Fruit fly (Drosophila melanogaster) whole organism, embryonic: Measurements from ENCODE around the gene saturn.
A peak's percentile ranks its signal among the peaks of the same experiment; 100 is the strongest.

ENCODE experiments used
- CG10267 ChIP-seq: fragments of 200-800 bp; sonication (Bioruptor generic); optimal IDR thresholded peaks from 2 replicates; lab custom pipeline; 2018; ENCODE audit warnings: missing biosample characterization, mild to moderate bottlenecking, missing genetic modification characterization, moderate library complexity
- CG12071 ChIP-seq: fragments of 200-800 bp; sonication (Bioruptor generic); optimal IDR thresholded peaks from 3 replicates; lab custom pipeline; 2018; ENCODE audit warnings: missing biosample characterization, mild to moderate bottlenecking, missing genetic modification characterization
- CG13894 ChIP-seq: fragments of 200-800 bp; sonication (Bioruptor generic); optimal IDR thresholded peaks from 3 replicates; lab custom pipeline; 2018; ENCODE audit warnings: missing biosample characterization, mild to moderate bottlenecking, missing genetic modification characterization, moderate library complexity
- CG14014 ChIP-seq: fragments of 200-800 bp; sonication (Bioruptor generic); IDR thresholded peaks from 2 replicates; pipeline ENCODE4 v1.3.6; 2022; ENCODE audit warnings: missing biosample characterization, missing genetic modification characterization
- CG15601 ChIP-seq: fragments of 200-800 bp; sonication (Bioruptor generic); optimal IDR thresholded peaks from 3 replicates; lab custom pipeline; 2019; ENCODE audit warnings: missing biosample characterization, mild to moderate bottlenecking, missing genetic modification characterization, moderate library complexity
- CG18262 ChIP-seq: fragments of 200-800 bp; optimal IDR thresholded peaks from 3 replicates; lab custom pipeline; 2019; ENCODE audit warnings: missing biosample characterization, mild to moderate bottlenecking, missing genetic modification characterization, moderate library complexity
- CG2712 ChIP-seq: fragments of 200-800 bp; optimal IDR thresholded peaks from 3 replicates; lab custom pipeline; 2019; ENCODE audit warnings: missing biosample characterization, mild to moderate bottlenecking, missing genetic modification characterization, moderate library complexity
- CG2875 ChIP-seq: fragments of 200-800 bp; sonication (Bioruptor generic); optimal IDR thresholded peaks from 2 replicates; lab custom pipeline; 2017; ENCODE audit warnings: missing biosample characterization, mild to moderate bottlenecking, missing genetic modification characterization, missing genetic modification reagents
- CG30020 ChIP-seq: fragments of 200-800 bp; optimal IDR thresholded peaks from 2 replicates; lab custom pipeline; 2019; ENCODE audit warnings: missing biosample characterization, mild to moderate bottlenecking, missing genetic modification characterization, moderate library complexity
- CG30403 ChIP-seq: fragments of 200-800 bp; sonication (Bioruptor generic); optimal IDR thresholded peaks from 3 replicates; lab custom pipeline; 2016; ENCODE audit warnings: missing biosample characterization, missing genetic modification characterization
- CG32532 ChIP-seq: fragments of 200-800 bp; sonication (Bioruptor generic); IDR thresholded peaks from 2 replicates; pipeline ENCODE4 v1.3.6; 2022; ENCODE audit warnings: missing biosample characterization, missing genetic modification characterization
- CG3726 ChIP-seq: fragments of 200-800 bp; sonication (Bioruptor generic); IDR thresholded peaks from 3 replicates; pipeline ENCODE4, ENCODE4 v1.3.6; 2022; ENCODE audit warnings: missing biosample characterization, missing genetic modification characterization
- CG5245 ChIP-seq: fragments of 200-800 bp; sonication (Bioruptor generic); optimal IDR thresholded peaks from 3 replicates; lab custom pipeline; 2016; ENCODE audit warnings: missing biosample characterization, missing genetic modification characterization
- CG6254 ChIP-seq: fragments of 200-800 bp; sonication (Bioruptor generic); optimal IDR thresholded peaks from 3 replicates; lab custom pipeline; 2017; ENCODE audit warnings: mild to moderate bottlenecking, missing biosample characterization, missing genetic modification reagents, missing genetic modification characterization
- CG6689 ChIP-seq: fragments of 200-800 bp; sonication (Bioruptor generic); IDR thresholded peaks from 2 replicates; pipeline ENCODE4 v1.3.6; 2022; ENCODE audit warnings: missing biosample characterization, missing genetic modification characterization
- CG6791 ChIP-seq: fragments of 200-800 bp; sonication (Bioruptor generic); IDR thresholded peaks from 3 replicates; pipeline ENCODE4 v1.3.6; 2022; ENCODE audit warnings: missing biosample characterization, missing genetic modification characterization; ENCODE audit not compliant: partially characterized antibody
- CG7372 ChIP-seq: fragments of 200-800 bp; sonication (Bioruptor generic); IDR thresholded peaks from 2 replicates; pipeline ENCODE4 v1.3.6; 2022; ENCODE audit warnings: missing biosample characterization, missing genetic modification characterization
- CG8388 ChIP-seq: fragments of 200-800 bp; sonication (Bioruptor generic); optimal IDR thresholded peaks from 2 replicates; lab custom pipeline; 2019; ENCODE audit warnings: missing biosample characterization, mild to moderate bottlenecking, missing genetic modification characterization, moderate library complexity
- CG8924 ChIP-seq: fragments of 200-800 bp; optimal IDR thresholded peaks from 3 replicates; lab custom pipeline; 2019; ENCODE audit warnings: missing biosample characterization, mild to moderate bottlenecking, missing genetic modification characterization, moderate library complexity
- CG9215 ChIP-seq: fragments of 200-800 bp; sonication (Bioruptor generic); IDR thresholded peaks from 2 replicates; pipeline ENCODE4 v1.3.6; 2022; ENCODE audit warnings: missing biosample characterization, missing genetic modification characterization
- CG9437 ChIP-seq: fragments of 200-800 bp; sonication (Bioruptor generic); optimal IDR thresholded peaks from 2 replicates; lab custom pipeline; 2018; ENCODE audit warnings: missing biosample characterization, mild to moderate bottlenecking, missing genetic modification characterization
- CG9727 ChIP-seq: fragments of 200-800 bp; sonication (Bioruptor generic); optimal IDR thresholded peaks from 3 replicates; lab custom pipeline; 2017; ENCODE audit warnings: missing biosample characterization, mild to moderate bottlenecking, missing genetic modification characterization
- CG9797 ChIP-seq: fragments of 200-800 bp; sonication (Bioruptor generic); optimal IDR thresholded peaks from 3 replicates; lab custom pipeline; 2018; ENCODE audit warnings: missing biosample characterization, mild to moderate bottlenecking, missing genetic modification characterization
- CHES-1-like ChIP-seq: fragments of 200-800 bp; sonication (Bioruptor generic); optimal IDR thresholded peaks from 2 replicates; lab custom pipeline; 2016; ENCODE audit warnings: missing biosample characterization, missing genetic modification characterization
- Drgx ChIP-seq: fragments of 200-800 bp; sonication (Bioruptor generic); IDR thresholded peaks from 2 replicates; pipeline ENCODE4 v1.3.6; 2022; ENCODE audit warnings: missing biosample characterization, missing genetic modification characterization
- H2.0 ChIP-seq: fragments of 200-800 bp; sonication (Bioruptor generic); IDR thresholded peaks from 2 replicates; pipeline ENCODE4 v1.3.6; 2022; ENCODE audit warnings: missing biosample characterization, missing genetic modification characterization
- Hmr ChIP-seq: fragments of 200-800 bp; sonication (Bioruptor generic); optimal IDR thresholded peaks from 3 replicates; lab custom pipeline; 2017; ENCODE audit warnings: mild to moderate bottlenecking, missing biosample characterization, missing genetic modification reagents, missing genetic modification characterization
- Max ChIP-seq: fragments of 200-800 bp; sonication (Bioruptor generic); optimal IDR thresholded peaks from 2 replicates; lab custom pipeline; 2016; ENCODE audit warnings: missing biosample characterization, mild to moderate bottlenecking, missing genetic modification characterization
- Meics ChIP-seq: fragments of 200-800 bp; sonication (Bioruptor generic); optimal IDR thresholded peaks from 2 replicates; lab custom pipeline; 2017; ENCODE audit warnings: missing biosample characterization, mild to moderate bottlenecking, missing genetic modification characterization
- Myb ChIP-seq: fragments of 200-800 bp; sonication (Bioruptor generic); optimal IDR thresholded peaks from 2 replicates; lab custom pipeline; 2016; ENCODE audit warnings: missing biosample characterization, missing genetic modification characterization
- Oli ChIP-seq: fragments of 200-800 bp; sonication (Bioruptor generic); optimal IDR thresholded peaks from 2 replicates; lab custom pipeline; 2018; ENCODE audit warnings: missing biosample characterization, mild to moderate bottlenecking, missing genetic modification characterization, moderate library complexity
- Stat92E ChIP-seq, 3 experiments: fragments of >200 bp in 2 of 3; fragments of 200-800 bp in 1 of 3; sonication (Bioruptor generic) in 1 of 3; optimal IDR thresholded peaks; 2 replicates each; lab custom pipeline; 2017 to 2019; ENCODE audit warnings: missing biosample characterization in 3 of 3, missing genetic modification characterization in 3 of 3, mild to moderate bottlenecking in 1 of 3, moderate library complexity in 1 of 3
- Taf1 ChIP-seq: fragments of 200-800 bp; sonication (Bioruptor generic); IDR thresholded peaks from 2 replicates; pipeline ENCODE4 v1.3.6; 2022; ENCODE audit warnings: missing biosample characterization, missing genetic modification characterization
- Vsx1 ChIP-seq: fragments of 200-800 bp; sonication (Bioruptor generic); optimal IDR thresholded peaks from 2 replicates; lab custom pipeline; 2017; ENCODE audit warnings: missing biosample characterization, mild to moderate bottlenecking, missing genetic modification characterization, missing genetic modification reagents
- Xrp1 ChIP-seq: fragments of 200-800 bp; sonication (Bioruptor generic); IDR thresholded peaks from 2 replicates; pipeline ENCODE4 v1.3.6; 2022; ENCODE audit warnings: missing biosample characterization, missing genetic modification characterization
- bcd ChIP-seq: fragments of 200-800 bp; sonication (Bioruptor generic); optimal IDR thresholded peaks from 2 replicates; lab custom pipeline; 2017; ENCODE audit warnings: missing biosample characterization, mild to moderate bottlenecking, missing genetic modification characterization
- chif ChIP-seq, 2 experiments: fragments of 200-800 bp; sonication (Bioruptor generic); optimal IDR thresholded peaks; 3 replicates each; lab custom pipeline; 2016; ENCODE audit warnings: missing biosample characterization in 2 of 2, missing genetic modification characterization in 2 of 2
- chinmo ChIP-seq: fragments of 200-800 bp; sonication (Bioruptor generic); IDR thresholded peaks from 4 replicates; pipeline ENCODE4 v1.3.6; 2022; ENCODE audit warnings: missing biosample characterization, missing genetic modification characterization; ENCODE audit not compliant: partially characterized antibody
- ci ChIP-seq: fragments of 200-800 bp; sonication (Bioruptor generic); IDR thresholded peaks from 3 replicates; pipeline ENCODE4 v1.3.6; 2022; ENCODE audit warnings: missing biosample characterization, missing genetic modification characterization
- dpn ChIP-seq, 2 experiments: fragments of 200-800 bp; sonication (Bioruptor generic); optimal IDR thresholded peaks; 3 replicates each; lab custom pipeline; 2016; ENCODE audit warnings: missing biosample characterization in 2 of 2, missing genetic modification characterization in 2 of 2
- dysf ChIP-seq: fragments of 200-800 bp; sonication (Bioruptor generic); IDR thresholded peaks from 3 replicates; pipeline ENCODE4 v1.3.6; 2022; ENCODE audit warnings: missing biosample characterization, missing genetic modification characterization
- emc ChIP-seq: fragments of 200-800 bp; sonication (Bioruptor generic); optimal IDR thresholded peaks from 2 replicates; lab custom pipeline; 2016; ENCODE audit warnings: missing biosample characterization, missing genetic modification characterization
- fd102C ChIP-seq: fragments of 200-800 bp; sonication (Bioruptor generic); optimal IDR thresholded peaks from 2 replicates; lab custom pipeline; 2018; ENCODE audit warnings: missing biosample characterization, mild to moderate bottlenecking, missing genetic modification characterization, moderate library complexity
- gcm2 ChIP-seq: fragments of 200-800 bp; sonication (Bioruptor generic); optimal IDR thresholded peaks from 2 replicates; lab custom pipeline; 2016; ENCODE audit warnings: missing biosample characterization, missing genetic modification characterization
- gem ChIP-seq: fragments of 200-800 bp; sonication (Bioruptor generic); optimal IDR thresholded peaks from 2 replicates; lab custom pipeline; 2019; ENCODE audit warnings: missing biosample characterization, mild to moderate bottlenecking, missing genetic modification characterization, moderate library complexity
- gro ChIP-seq: fragments of 200-800 bp; sonication (Bioruptor generic); optimal IDR thresholded peaks from 2 replicates; lab custom pipeline; 2016; ENCODE audit warnings: missing biosample characterization, missing genetic modification characterization
- nerfin-1 ChIP-seq: fragments of 200-800 bp; sonication (Bioruptor generic); optimal IDR thresholded peaks from 3 replicates; lab custom pipeline; 2019; ENCODE audit warnings: missing biosample characterization, mild to moderate bottlenecking, missing genetic modification characterization, moderate library complexity
- shn ChIP-seq: fragments of 200-800 bp; sonication (Bioruptor generic); optimal IDR thresholded peaks from 3 replicates; lab custom pipeline; 2016; ENCODE audit warnings: missing biosample characterization, missing genetic modification characterization

saturn gene

dm6 chr3L:14204659-14205568 is 1.8 kb downstream of the saturn start:
- peak; percentile 1 for TF ChIP-seq CG10267 (tag; lab: Kevin White, UChicago)
- TF ChIP-seq CG14014 (GFP tag; lab: Robert Waterston, UW): 0 out of 2 replicates have a peak, but pooled peaks have one; percentile 11
- TF ChIP-seq CG9437 (GFP tag; lab: Kevin White, UChicago): peak; percentile 40
- TF ChIP-seq Vsx1 (GFP tag; lab: Kevin White, UChicago): no peak
- peak; percentile 6 for TF ChIP-seq CG8924 (tag; lab: Kevin White, UChicago)
- TF ChIP-seq emc (GFP tag; lab: Kevin White, UChicago): no peak
- TF ChIP-seq Max: no peak
- TF ChIP-seq gro (GFP tag; lab: Kevin White, UChicago): peak; percentile 0
- TF ChIP-seq Oli (tag; lab: Kevin White, UChicago): peak; percentile 25
- TF ChIP-seq CG9215 (GFP tag; lab: Robert Waterston, UW): no peak
- no peak for TF ChIP-seq shn (GFP tag; lab: Kevin White, UChicago)
- TF ChIP-seq dpn (GFP tag; optimal IDR thresholded peaks at IDR 0.05; lab: Kevin White, UChicago): peak; percentile 3 to 15
- no peak for TF ChIP-seq Stat92E (GFP tag; optimal IDR thresholded peaks at IDR 0.05; lab: Kevin White, UChicago)
- peak; percentile 51 for TF ChIP-seq CG30403 (GFP tag; lab: Kevin White, UChicago)
- TF ChIP-seq CG6254 (GFP tag; lab: Kevin White, UChicago): no peak
- peak; percentile 61 for TF ChIP-seq gem
- no peak for TF ChIP-seq Myb (GFP tag; lab: Kevin White, UChicago)
- TF ChIP-seq CG2712 (tag; lab: Kevin White, UChicago): peak; percentile 37
- peak; percentile 44; the same call in 1 of the 2 replicates for TF ChIP-seq H2.0 (GFP tag; lab: Robert Waterston, UW)
- TF ChIP-seq CG3726 (GFP tag; lab: Robert Waterston, UW): no peak
- TF ChIP-seq CG13894 (tag; lab: Kevin White, UChicago): peak; percentile 44
- TF ChIP-seq chif (GFP tag; optimal IDR thresholded peaks at IDR 0.05; lab: Kevin White, UChicago): no peak
- no peak for TF ChIP-seq gcm2 (GFP tag; lab: Kevin White, UChicago)
- TF ChIP-seq CG6791 (GFP tag; lab: Robert Waterston, UW): 0 out of 3 replicates have a peak, but pooled peaks have one; percentile 13
- TF ChIP-seq CG32532 (GFP tag; lab: Robert Waterston, UW): peak; percentile 53; the same call in 1 of the 2 replicates
- peak; percentile 9 for TF ChIP-seq CG15601 (tag; lab: Kevin White, UChicago)
- no peak for TF ChIP-seq dysf
- peak; percentile 56; the same call in 1 of the 2 replicates for TF ChIP-seq Drgx
- peak; percentile 31; the same call in 1 of the 2 replicates for TF ChIP-seq CG6689
- no peak for TF ChIP-seq Taf1 (GFP tag; lab: Robert Waterston, UW)
- TF ChIP-seq CG30020: no peak
- TF ChIP-seq CG9797: no peak
- TF ChIP-seq ci (GFP tag; lab: Robert Waterston, UW): peak; percentile 63; the same call in 2 of the 3 replicates
- no peak for TF ChIP-seq bcd
- no peak for TF ChIP-seq CG2875
- TF ChIP-seq Xrp1: peak; percentile 25; the same call in 1 of the 2 replicates
- TF ChIP-seq chinmo (GFP tag; lab: Robert Waterston, UW): no peak
- TF ChIP-seq CG8388 (GFP tag; lab: Kevin White, UChicago): peak; percentile 11
- no peak for TF ChIP-seq Hmr (GFP tag; lab: Kevin White, UChicago)
- TF ChIP-seq Meics (GFP tag; lab: Kevin White, UChicago): peak; percentile 50
- TF ChIP-seq CHES-1-like (GFP tag; lab: Kevin White, UChicago): no peak
- TF ChIP-seq CG18262 (tag; lab: Kevin White, UChicago): peak; percentile 22
- TF ChIP-seq CG9727: peak; percentile 23
- peak; percentile 30 for TF ChIP-seq nerfin-1 (tag; lab: Kevin White, UChicago)
- no peak for TF ChIP-seq CG5245 (GFP tag; lab: Kevin White, UChicago)
- no peak for TF ChIP-seq CG7372
- peak; percentile 9 for TF ChIP-seq CG12071 (GFP tag; lab: Kevin White, UChicago)
- TF ChIP-seq fd102C (GFP tag; lab: Kevin White, UChicago): no peak
